Worm (Caenorhabditis elegans) whole organism, dauer: ENCODE measurements around the gene ctsa-1.1.
"Not testable (repeated sequence)": the region's sequence is repeated elsewhere in the genome, so short reads cannot be mapped to it uniquely, and the experiment has no call there.

Source experiments
- unc-62 ChIP-seq: sonication (generic microtip); optimal IDR thresholded peaks from 2 replicates; lab custom pipeline; 2017; ENCODE audit warnings: missing biosample characterization, missing genetic modification reagents, missing genetic modification characterization

ctsa-1.1 gene

DNA sequence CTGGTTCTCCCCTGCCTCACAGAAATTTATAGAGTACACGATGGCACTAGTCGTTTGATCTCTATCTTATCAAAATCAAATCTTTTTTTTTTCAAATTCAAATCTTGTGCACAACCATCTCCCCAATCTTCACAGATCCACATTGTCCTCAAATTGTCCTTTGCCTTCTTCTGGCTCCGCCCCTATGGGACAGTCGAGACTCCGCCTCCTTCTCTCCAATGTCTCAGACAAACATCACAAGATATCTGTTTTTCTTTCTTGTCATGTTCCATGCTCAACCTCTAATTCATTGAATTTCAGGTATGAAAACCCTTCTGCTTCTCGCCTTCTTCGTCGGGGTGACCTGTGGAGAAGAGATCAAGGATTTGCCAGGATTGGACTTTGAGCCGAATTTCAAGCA is at the start of gene ctsa-1.1:
Gene ctsa-1.1, plus strand, starts transcription at position 301 of the 400 bp plus-strand sequence.
- TF ChIP-seq unc-62 (GFP tag; lab: Kevin White, UChicago), result no peak

ce11 chrII:4689477-4689876 is 48.0 kb upstream of the ctsa-1.1 start, which contains the start of gene F10G7.12:
TSS of gene F10G7.12 (plus strand) at chrII:4689777.
- TF ChIP-seq unc-62 (GFP tag; lab: Kevin White, UChicago), result no peak

ce11 chrII:4693129-4693528 is 44.3 kb upstream of the ctsa-1.1 start, which contains the start of gene F10G7.5:
TSS of gene F10G7.5 (plus strand) at chrII:4693414.
- no peak for TF ChIP-seq unc-62 (GFP tag; lab: Kevin White, UChicago)

- no peak for TF ChIP-seq unc-62 (GFP tag; lab: Kevin White, UChicago)
Measured at ce11 chrII:4696055-4696454, 41.4 kb upstream of the ctsa-1.1 start.

DNA sequence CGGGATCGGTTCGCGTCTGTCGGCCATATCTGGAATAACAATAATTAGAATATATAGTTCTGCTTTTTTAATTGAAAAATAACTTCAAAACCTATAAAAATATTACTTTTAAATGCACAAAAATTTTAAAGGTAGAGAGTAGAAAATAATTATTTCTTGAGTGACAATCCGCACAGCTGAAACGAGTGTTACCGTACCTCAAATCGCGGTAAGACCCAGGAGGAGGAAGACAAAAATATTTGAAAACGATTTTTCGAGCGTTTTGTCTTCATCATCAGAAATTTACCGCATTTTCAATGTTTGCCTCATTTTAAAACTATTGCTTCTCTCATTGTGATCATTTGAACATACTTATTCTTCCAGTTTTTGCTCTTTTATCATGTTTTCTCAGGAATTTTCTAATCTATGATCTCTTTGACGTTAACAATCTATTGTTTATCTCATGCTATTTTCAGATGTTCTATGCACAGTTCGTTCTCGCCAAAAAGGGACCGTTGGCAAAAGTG is 39.1 kb upstream of the ctsa-1.1 start, which contains the start of the genes rpn-5 and scc-1:
Gene rpn-5, minus strand, starts transcription at position 162 of the 506 bp plus-strand sequence.
Gene scc-1, plus strand, starts transcription at position 456 of the 506 bp plus-strand sequence.
- TF ChIP-seq unc-62 (GFP tag; lab: Kevin White, UChicago), result no peak

ce11 chrII:4701482-4702119 is 35.8 kb upstream of the ctsa-1.1 start, which contains the start of gene unc-85:
TSS of gene unc-85 (plus strand) at chrII:4702069.
- TF ChIP-seq unc-62 (GFP tag; lab: Kevin White, UChicago), result not testable (repeated sequence)

- no peak for TF ChIP-seq unc-62 (GFP tag; lab: Kevin White, UChicago)
Measured at ce11 chrII:4703011-4703410, 34.4 kb upstream of the ctsa-1.1 start.

- no peak for TF ChIP-seq unc-62 (GFP tag; lab: Kevin White, UChicago)
Measured at ce11 chrII:4706359-4706871, 31.0 kb upstream of the ctsa-1.1 start, which contains the start of the genes F10G7.9 and tsn-1. TSS of gene F10G7.9 (minus strand) at chrII:4706485. TSS of gene tsn-1 (plus strand) at chrII:4706821.

DNA sequence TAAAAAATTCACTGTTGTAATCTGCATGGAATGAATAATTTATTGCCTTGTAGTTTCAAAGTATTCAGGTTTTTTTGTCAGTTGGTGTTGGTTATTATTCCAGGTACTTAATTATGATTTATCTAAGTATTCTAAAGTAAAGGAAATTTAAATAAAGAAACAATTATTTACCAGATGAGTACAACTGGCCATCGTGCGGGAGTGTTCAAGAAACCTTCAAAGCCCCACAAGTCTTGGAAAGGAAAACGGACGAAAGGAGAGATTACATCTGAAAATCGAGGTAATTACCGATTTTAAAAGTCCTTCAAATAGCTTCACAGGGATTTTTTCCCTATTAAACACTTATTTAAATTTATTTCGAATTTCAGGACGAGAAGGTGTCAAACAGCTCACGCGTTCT is 27.3 kb upstream of the ctsa-1.1 start, which contains the start of gene tag-151:
Gene tag-151, plus strand, starts transcription at position 158 of the 400 bp plus-strand sequence.
- TF ChIP-seq unc-62 (GFP tag; lab: Kevin White, UChicago), result no peak

ce11 chrII:4710813-4711212 is 26.6 kb upstream of the ctsa-1.1 start:
- TF ChIP-seq unc-62 (GFP tag; lab: Kevin White, UChicago), result no peak

- TF ChIP-seq unc-62 (GFP tag; lab: Kevin White, UChicago), result no peak
Measured at ce11 chrII:4715676-4716075, 21.8 kb upstream of the ctsa-1.1 start, which contains the start of gene F41C3.8. TSS of gene F41C3.8 (plus strand) at chrII:4716046.

DNA sequence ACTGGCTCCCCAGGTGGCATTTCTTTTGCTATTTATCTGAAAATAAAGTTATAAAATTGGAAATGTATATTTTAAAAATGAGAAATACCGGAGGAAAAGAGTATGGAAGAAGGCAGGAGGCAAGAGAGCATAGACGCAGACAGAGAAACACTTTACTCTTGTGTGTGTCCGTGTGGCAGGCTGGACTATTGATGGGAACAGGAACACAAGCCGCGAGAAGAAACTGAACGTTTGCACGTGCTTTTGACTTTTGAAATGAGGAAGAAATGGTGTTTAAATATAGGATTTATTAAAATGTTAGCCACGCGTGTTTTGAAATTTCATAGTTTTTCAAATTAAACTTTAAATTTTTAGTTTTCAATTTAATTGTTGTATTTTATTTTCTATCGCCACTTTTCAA is 11.3 kb upstream of the ctsa-1.1 start, which contains the start of gene F10G7.10:
Gene F10G7.10, minus strand, starts transcription at position 145 of the 400 bp plus-strand sequence.
- no peak for TF ChIP-seq unc-62 (GFP tag; lab: Kevin White, UChicago)

ce11 chrII:4726750-4727384 is 10.6 kb upstream of the ctsa-1.1 start:
- TF ChIP-seq unc-62 (GFP tag; lab: Kevin White, UChicago), result no peak

DNA sequence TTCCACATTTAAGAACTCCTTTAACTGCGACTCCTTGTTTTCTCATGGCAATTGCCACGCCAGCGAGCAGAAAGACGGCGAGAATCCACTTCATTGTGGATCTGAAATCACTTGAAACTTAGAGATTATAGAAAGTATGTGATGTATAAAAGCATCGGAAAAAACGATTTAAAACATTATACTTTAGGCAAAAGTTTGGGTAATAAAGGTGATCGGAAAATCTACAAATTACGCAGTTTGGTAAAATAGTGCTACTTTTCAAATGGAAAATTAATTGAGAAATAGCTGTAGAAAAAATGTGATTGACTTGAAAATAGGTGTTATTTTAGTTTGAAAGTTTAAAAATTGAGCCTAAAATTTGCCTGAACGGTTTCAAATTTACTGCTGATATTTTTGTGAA is 9.7 kb upstream of the ctsa-1.1 start, which contains the start of gene ttr-41:
Gene ttr-41, minus strand, starts transcription at position 101 of the 400 bp plus-strand sequence.
- no peak for TF ChIP-seq unc-62 (GFP tag; lab: Kevin White, UChicago)

DNA sequence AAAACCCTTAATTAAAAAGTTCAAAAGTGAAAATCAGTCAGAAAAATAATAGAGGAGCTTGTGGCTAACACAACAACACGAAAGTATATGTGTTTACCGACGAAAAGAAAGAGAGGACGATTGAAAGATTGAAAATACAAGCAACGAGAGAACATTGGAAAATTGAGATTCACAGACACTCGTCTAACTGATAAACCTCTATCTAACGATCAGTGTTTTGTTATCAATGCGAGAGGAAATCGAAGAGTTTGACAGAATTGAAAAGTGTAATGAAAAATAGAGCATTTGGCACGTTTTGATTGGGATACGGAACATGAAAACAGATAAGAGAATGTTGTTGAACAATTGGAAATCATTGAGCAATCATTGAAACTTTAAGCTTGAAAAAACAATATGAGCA is 8.8 kb upstream of the ctsa-1.1 start:
- TF ChIP-seq unc-62 (GFP tag; lab: Kevin White, UChicago), result no peak

ce11 chrII:4729733-4730132 is 7.7 kb upstream of the ctsa-1.1 start, which contains the start of gene F41C3.7:
TSS of gene F41C3.7 (plus strand) at chrII:4730033.
- TF ChIP-seq unc-62 (GFP tag; lab: Kevin White, UChicago), result no peak
